Worm (Caenorhabditis elegans): ENCODE measurements around the gene C05C8.7.

C05C8.7 gene

DNA sequence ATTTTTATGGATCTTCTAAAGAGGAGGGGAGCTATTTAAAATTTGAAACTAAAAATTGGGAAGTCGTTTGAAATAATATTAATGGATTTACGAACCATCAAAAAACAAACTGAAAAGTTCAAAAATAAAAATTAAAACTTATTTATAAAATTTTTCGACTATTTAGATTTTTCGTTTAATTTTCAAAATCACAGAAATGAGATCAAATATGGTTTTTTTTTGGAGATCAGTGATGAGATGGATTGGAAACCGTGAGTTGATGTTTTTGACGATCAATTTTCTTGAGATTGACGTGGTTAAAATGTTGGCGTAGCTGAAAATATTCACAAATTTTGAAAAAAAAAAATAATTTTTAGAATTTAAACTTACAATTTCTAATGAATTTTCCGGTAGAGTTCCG lies 27.9 kb downstream of the C05C8.7 start, which contains the start of gene C13F10.5:
Gene C13F10.5, minus strand, starts transcription at position 101 of the 400 bp plus-strand sequence.
- no peak for TF ChIP-seq cnd-1 (tag; optimal IDR thresholded peaks at IDR 0.05)
- no peak for TF ChIP-seq unc-120 (tag; optimal IDR thresholded peaks at IDR 0.05; ENCODE audit: poor library complexity, severe bottlenecking)
- TF ChIP-seq tbx-8 (GFP tag; optimal IDR thresholded peaks at IDR 0.05) = no peak
- no peak for TF ChIP-seq lsy-2 (tag; optimal IDR thresholded peaks at IDR 0.05)
- no peak for TF ChIP-seq elt-1 (tag; optimal IDR thresholded peaks at IDR 0.05; ENCODE audit: borderline replicate concordance, insufficient read depth)
- no peak for TF ChIP-seq flh-1 (GFP tag; optimal IDR thresholded peaks at IDR 0.05)
- no peak for TF ChIP-seq nhr-28 (tag; optimal IDR thresholded peaks at IDR 0.05)
- TF ChIP-seq mep-1 (tag; optimal IDR thresholded peaks at IDR 0.05) = no peak
- TF ChIP-seq bed-3 (GFP tag; optimal IDR thresholded peaks at IDR 0.05) = no peak
- no peak for TF ChIP-seq nhr-2 (tag; optimal IDR thresholded peaks at IDR 0.05)
- TF ChIP-seq nhr-237 (tag; optimal IDR thresholded peaks at IDR 0.05) = no peak
- no peak for TF ChIP-seq ceh-39 (tag; optimal IDR thresholded peaks at IDR 0.05)
- no peak for TF ChIP-seq lin-13 (tag; optimal IDR thresholded peaks at IDR 0.05)
- TF ChIP-seq mls-2 (tag; optimal IDR thresholded peaks at IDR 0.05) = no peak
- TF ChIP-seq pha-4 (tag; optimal IDR thresholded peaks at IDR 0.05) = no peak

DNA sequence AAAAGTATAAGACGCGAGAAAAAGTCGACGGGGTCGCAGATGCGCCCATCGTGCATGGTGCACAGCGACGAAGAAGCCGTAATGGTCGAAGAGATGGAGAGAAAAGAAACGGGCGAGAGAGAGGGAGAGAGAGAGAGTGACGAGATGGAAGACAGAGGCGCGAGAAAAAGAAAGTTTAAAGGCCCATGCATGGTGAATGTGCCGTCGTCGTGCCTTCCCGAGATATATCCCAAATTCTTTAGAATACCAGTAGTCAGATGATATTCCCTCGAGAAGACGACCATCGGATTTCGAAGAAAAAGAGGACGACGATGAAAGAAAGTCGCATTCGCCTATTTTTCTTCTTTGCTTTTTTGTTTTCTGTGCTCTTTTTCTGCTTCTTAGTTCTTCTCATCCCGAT lies 30.8 kb downstream of the C05C8.7 start:
- no peak for TF ChIP-seq flh-1 (GFP tag; optimal IDR thresholded peaks at IDR 0.05)
- no peak for TF ChIP-seq nhr-12 (tag; optimal IDR thresholded peaks at IDR 0.05)
- no peak for TF ChIP-seq ces-1 (GFP tag; optimal IDR thresholded peaks at IDR 0.05)
- TF ChIP-seq hlh-1 (tag; optimal IDR thresholded peaks at IDR 0.05) = no peak
- no peak for TF ChIP-seq drap-1 (GFP tag; optimal IDR thresholded peaks at IDR 0.05)
- TF ChIP-seq unc-120 (tag; optimal IDR thresholded peaks at IDR 0.05; ENCODE audit: poor library complexity, severe bottlenecking) = no peak
- no peak for TF ChIP-seq mab-5 (tag; optimal IDR thresholded peaks at IDR 0.05)
- TF ChIP-seq elt-3 (tag; optimal IDR thresholded peaks at IDR 0.05) = no peak
- no peak for TF ChIP-seq sptf-1 (tag; optimal IDR thresholded peaks at IDR 0.05)
- TF ChIP-seq cnd-1 (tag; optimal IDR thresholded peaks at IDR 0.05) = no peak
- no peak for TF ChIP-seq ceh-43 (GFP tag; optimal IDR thresholded peaks at IDR 0.05)

DNA sequence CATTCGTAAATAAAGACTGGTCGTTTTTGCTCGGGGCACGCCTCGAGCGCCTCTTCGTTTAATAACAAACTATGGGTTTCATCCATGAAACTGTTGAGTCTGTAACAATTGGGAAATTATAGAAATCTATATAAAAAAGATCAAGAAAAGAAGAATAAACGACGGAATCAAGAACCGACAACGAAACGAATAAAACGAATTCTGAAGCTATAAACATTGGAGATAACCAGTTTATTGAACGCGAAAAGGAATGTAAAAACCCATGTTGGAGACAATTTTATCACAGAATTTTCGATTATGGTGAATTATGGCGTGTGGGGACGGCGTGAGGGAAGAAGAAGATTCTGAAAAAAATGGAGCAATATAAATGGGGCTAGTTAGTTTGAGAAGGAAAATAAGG lies 32.0 kb downstream of the C05C8.7 start, which contains the start of gene soap-1:
Gene soap-1, minus strand, starts transcription at position 101 of the 400 bp plus-strand sequence.
- no peak for TF ChIP-seq sem-2 (GFP tag; optimal IDR thresholded peaks at IDR 0.05)

DNA sequence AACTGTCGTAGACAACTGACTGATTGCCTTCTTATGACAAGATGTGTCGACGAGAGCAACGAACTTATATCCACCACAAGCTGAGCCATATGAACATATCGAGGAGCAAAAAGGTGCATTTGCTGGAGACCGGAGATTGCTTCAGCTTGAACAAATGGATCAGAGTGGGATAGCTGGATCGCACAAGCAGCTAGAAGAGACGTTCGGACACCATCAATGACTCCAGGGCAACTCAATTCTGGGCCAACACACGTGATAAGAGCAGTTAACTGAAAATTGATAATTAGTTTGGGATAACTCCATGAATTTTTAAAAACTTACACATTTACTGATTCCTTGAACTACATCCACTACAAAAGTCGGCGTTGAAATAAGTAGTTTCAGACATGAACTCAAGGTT lies 37.8 kb downstream of the C05C8.7 start:
- no peak for TF ChIP-seq lsy-2 (tag; optimal IDR thresholded peaks at IDR 0.05)
- TF ChIP-seq unc-39 (tag; optimal IDR thresholded peaks at IDR 0.05) = no peak
- TF ChIP-seq pha-4 (tag; optimal IDR thresholded peaks at IDR 0.05) = no peak

DNA sequence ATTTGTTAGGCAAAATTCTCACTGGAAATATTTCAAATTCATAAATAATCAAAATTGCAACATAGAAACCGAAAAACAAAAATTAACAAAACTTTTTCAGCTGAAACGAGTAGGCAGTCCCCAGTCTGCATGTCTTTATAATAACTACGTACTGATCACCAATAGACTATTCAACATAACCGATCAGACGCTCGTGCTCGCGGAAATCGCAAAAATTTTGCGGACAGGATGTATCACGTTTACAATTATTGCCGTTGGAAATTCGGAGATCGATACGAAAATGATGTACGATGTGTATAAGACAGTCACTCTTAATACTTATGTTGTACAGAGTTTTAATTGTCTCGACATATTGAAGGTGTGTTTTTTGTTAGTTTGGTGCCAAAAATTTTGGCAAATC lies 45.5 kb downstream of the C05C8.7 start:
- TF ChIP-seq blmp-1 (tag; optimal IDR thresholded peaks at IDR 0.05) = no peak
- TF ChIP-seq bed-3 (GFP tag; optimal IDR thresholded peaks at IDR 0.05) = no peak
- TF ChIP-seq nhr-12 (tag; optimal IDR thresholded peaks at IDR 0.05) = no peak
- TF ChIP-seq snpc-4 (tag; optimal IDR thresholded peaks at IDR 0.05) = no peak
- no peak for TF ChIP-seq ceh-43 (GFP tag; optimal IDR thresholded peaks at IDR 0.05)
- no peak for TF ChIP-seq drap-1 (GFP tag; optimal IDR thresholded peaks at IDR 0.05)
- no peak for TF ChIP-seq elt-1 (tag; optimal IDR thresholded peaks at IDR 0.05; ENCODE audit: borderline replicate concordance, insufficient read depth)
- no peak for TF ChIP-seq mep-1 (tag; optimal IDR thresholded peaks at IDR 0.05)

DNA sequence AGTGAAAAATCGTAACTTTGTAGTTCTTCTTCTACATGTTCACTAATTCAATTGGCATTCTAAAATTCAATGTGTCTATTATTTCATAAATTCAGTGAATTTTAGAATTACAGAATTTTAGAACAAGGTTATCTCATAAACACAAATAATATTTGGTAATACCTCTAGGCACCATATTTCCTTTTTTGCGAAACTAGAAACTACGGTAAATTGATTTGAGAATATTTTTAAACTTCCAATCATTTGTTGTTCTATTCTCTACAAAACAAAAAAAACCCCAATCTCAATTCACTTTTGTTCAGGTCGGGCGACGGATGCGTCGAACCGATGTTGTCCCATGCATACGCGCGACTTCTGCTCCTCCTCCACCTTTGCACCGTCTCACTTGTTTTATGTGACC lies 46.9 kb downstream of the C05C8.7 start, which contains the start of gene F09G2.1:
Gene F09G2.1, plus strand, starts transcription at position 301 of the 400 bp plus-strand sequence.
- no peak for TF ChIP-seq ceh-83 (GFP tag; optimal IDR thresholded peaks at IDR 0.05)
- TF ChIP-seq snpc-4 (tag; optimal IDR thresholded peaks at IDR 0.05) = no peak
- TF ChIP-seq lin-32 (GFP tag; optimal IDR thresholded peaks at IDR 0.05) = no peak
- no peak for TF ChIP-seq ceh-39 (tag; optimal IDR thresholded peaks at IDR 0.05)
- no peak for TF ChIP-seq hlh-1 (tag; optimal IDR thresholded peaks at IDR 0.05)
- no peak for TF ChIP-seq flh-1 (GFP tag; optimal IDR thresholded peaks at IDR 0.05)
- no peak for TF ChIP-seq nhr-76 (tag; optimal IDR thresholded peaks at IDR 0.05)
- no peak for TF ChIP-seq ztf-11 (tag; optimal IDR thresholded peaks at IDR 0.05)
- TF ChIP-seq unc-39 (tag; optimal IDR thresholded peaks at IDR 0.05) = no peak
- no peak for TF ChIP-seq drap-1 (GFP tag; optimal IDR thresholded peaks at IDR 0.05)
- TF ChIP-seq unc-120 (tag; optimal IDR thresholded peaks at IDR 0.05; ENCODE audit: poor library complexity, severe bottlenecking) = no peak
- TF ChIP-seq nhr-28 (tag; optimal IDR thresholded peaks at IDR 0.05) = no peak
- no peak for TF ChIP-seq nhr-12 (tag; optimal IDR thresholded peaks at IDR 0.05)
- TF ChIP-seq blmp-1 (tag; optimal IDR thresholded peaks at IDR 0.05) = no peak
- TF ChIP-seq nhr-237 (tag; optimal IDR thresholded peaks at IDR 0.05) = no peak
- no peak for TF ChIP-seq bed-3 (GFP tag; optimal IDR thresholded peaks at IDR 0.05)
- no peak for TF ChIP-seq sptf-1 (tag; optimal IDR thresholded peaks at IDR 0.05)
- no peak for TF ChIP-seq nhr-2 (tag; optimal IDR thresholded peaks at IDR 0.05)
- no peak for TF ChIP-seq pha-4 (tag; optimal IDR thresholded peaks at IDR 0.05)

All from whole organism, mixed stage, embryonic.